Fruit fly (Drosophila melanogaster) whole organism, embryonic: ENCODE results near the gene mbt.

Source experiments
- Abd-B ChIP-seq: fragments of 200-800 bp; sonication (Bioruptor generic); optimal IDR thresholded peaks from 2 replicates; lab custom pipeline; 2018; ENCODE audit warnings: missing biosample characterization, mild to moderate bottlenecking, missing genetic modification characterization, moderate library complexity
- Bdp1 ChIP-seq: fragments of 200-800 bp; sonication (Bioruptor generic); optimal IDR thresholded peaks from 3 replicates; lab custom pipeline; 2016; ENCODE audit warnings: missing biosample characterization, missing genetic modification characterization
- CG10321 ChIP-seq: fragments of 200-800 bp; sonication (Bioruptor generic); IDR thresholded peaks from 2 replicates; pipeline ENCODE4 v1.3.6; 2022; ENCODE audit warnings: missing biosample characterization, missing genetic modification characterization
- CG10431 ChIP-seq: fragments of 200-800 bp; sonication (Bioruptor generic); optimal IDR thresholded peaks from 3 replicates; lab custom pipeline; 2018; ENCODE audit warnings: missing biosample characterization, mild to moderate bottlenecking, missing genetic modification characterization
- CG13123 ChIP-seq: fragments of 200-800 bp; sonication (Bioruptor generic); optimal IDR thresholded peaks from 2 replicates; lab custom pipeline; 2016; ENCODE audit warnings: missing biosample characterization, missing genetic modification characterization
- CG14965 ChIP-seq: fragments of 200-800 bp; sonication (Bioruptor generic); optimal IDR thresholded peaks from 2 replicates; lab custom pipeline; 2016; ENCODE audit warnings: missing biosample characterization, missing genetic modification characterization, borderline replicate concordance
- CG1647 ChIP-seq: fragments of 200-800 bp; sonication (Bioruptor generic); optimal IDR thresholded peaks from 3 replicates; lab custom pipeline; 2016; ENCODE audit warnings: missing biosample characterization, missing genetic modification characterization
- CG16863 ChIP-seq: fragments of 200-800 bp; sonication (Bioruptor generic); optimal IDR thresholded peaks from 3 replicates; lab custom pipeline; 2016; ENCODE audit warnings: missing biosample characterization, missing genetic modification characterization
- CG32532 ChIP-seq: fragments of 200-800 bp; sonication (Bioruptor generic); IDR thresholded peaks from 2 replicates; pipeline ENCODE4 v1.3.6; 2022; ENCODE audit warnings: missing biosample characterization, missing genetic modification characterization
- CG34224 ChIP-seq: fragments of 200-800 bp; sonication (Bioruptor generic); IDR thresholded peaks from 3 replicates; pipeline ENCODE4 v1.3.6; 2022; ENCODE audit warnings: missing biosample characterization, missing genetic modification characterization; ENCODE audit not compliant: partially characterized antibody
- CG3847 ChIP-seq: fragments of 200-800 bp; sonication (Bioruptor generic); IDR thresholded peaks from 2 replicates; pipeline ENCODE4 v1.3.6; 2022; ENCODE audit warnings: missing biosample characterization, missing genetic modification characterization
- CG5953 ChIP-seq: fragments of 200-800 bp; sonication (Bioruptor generic); IDR thresholded peaks from 2 replicates; pipeline ENCODE4 v1.3.6; 2022; ENCODE audit warnings: missing biosample characterization, missing genetic modification characterization
- CG7372 ChIP-seq: fragments of 200-800 bp; sonication (Bioruptor generic); IDR thresholded peaks from 2 replicates; pipeline ENCODE4 v1.3.6; 2022; ENCODE audit warnings: missing biosample characterization, missing genetic modification characterization
- CG7786 ChIP-seq: fragments of 200-800 bp; sonication (Bioruptor generic); optimal IDR thresholded peaks from 2 replicates; lab custom pipeline; 2016; ENCODE audit warnings: missing biosample characterization, missing genetic modification characterization
- CG7839 ChIP-seq: fragments of 200-800 bp; sonication (Bioruptor generic); optimal IDR thresholded peaks from 3 replicates; lab custom pipeline; 2018; ENCODE audit warnings: missing biosample characterization, mild to moderate bottlenecking, missing genetic modification characterization, moderate library complexity
- CG8765 ChIP-seq: fragments of 200-800 bp; sonication (Bioruptor generic); IDR thresholded peaks from 2 replicates; pipeline ENCODE4 v1.3.6; 2022; ENCODE audit warnings: missing biosample characterization, missing genetic modification characterization
- CG9817 ChIP-seq: fragments of 200-800 bp; sonication (Bioruptor generic); optimal IDR thresholded peaks from 2 replicates; lab custom pipeline; 2018; ENCODE audit warnings: missing biosample characterization, mild to moderate bottlenecking, missing genetic modification characterization, moderate library complexity
- D ChIP-seq, 2 experiments: fragments of 200-800 bp in 1 of 2; fragments of >200 bp in 1 of 2; sonication (Bioruptor generic) in 1 of 2; optimal IDR thresholded peaks; 2 replicates in 1 of 2; 3 replicates in 1 of 2; lab custom pipeline; 2017; ENCODE audit warnings: mild to moderate bottlenecking in 1 of 2, missing biosample characterization in 1 of 2, missing genetic modification characterization in 1 of 2, missing genetic modification reagents in 1 of 2
- Drgx ChIP-seq: fragments of 200-800 bp; sonication (Bioruptor generic); IDR thresholded peaks from 2 replicates; pipeline ENCODE4 v1.3.6; 2022; ENCODE audit warnings: missing biosample characterization, missing genetic modification characterization
- E2f1 ChIP-seq: fragments of 200-800 bp; sonication (Bioruptor generic); IDR thresholded peaks from 2 replicates; pipeline ENCODE4 v1.3.6; 2022; ENCODE audit warnings: missing biosample characterization, missing genetic modification characterization
- Myb ChIP-seq: fragments of 200-800 bp; sonication (Bioruptor generic); optimal IDR thresholded peaks from 2 replicates; lab custom pipeline; 2016; ENCODE audit warnings: missing biosample characterization, missing genetic modification characterization
- PHDP ChIP-seq: fragments of 200-800 bp; sonication (Bioruptor generic); optimal IDR thresholded peaks from 3 replicates; lab custom pipeline; 2018; ENCODE audit warnings: missing biosample characterization, mild to moderate bottlenecking, missing genetic modification characterization, moderate library complexity
- Ptx1 ChIP-seq: fragments of 200-800 bp; sonication (Bioruptor generic); IDR thresholded peaks from 2 replicates; pipeline ENCODE4 v1.3.6; 2022; ENCODE audit warnings: missing biosample characterization, missing genetic modification characterization
- Taf1 ChIP-seq: fragments of 200-800 bp; sonication (Bioruptor generic); IDR thresholded peaks from 2 replicates; pipeline ENCODE4 v1.3.6; 2022; ENCODE audit warnings: missing biosample characterization, missing genetic modification characterization
- Xrp1 ChIP-seq: fragments of 200-800 bp; sonication (Bioruptor generic); IDR thresholded peaks from 2 replicates; pipeline ENCODE4 v1.3.6; 2022; ENCODE audit warnings: missing biosample characterization, missing genetic modification characterization
- ara ChIP-seq: fragments of 200-800 bp; sonication (Bioruptor generic); IDR thresholded peaks from 2 replicates; pipeline ENCODE4 v1.3.6; 2022; ENCODE audit warnings: missing biosample characterization, missing genetic modification characterization
- bigmax ChIP-seq: fragments of 200-800 bp; sonication (Bioruptor generic); optimal IDR thresholded peaks from 2 replicates; lab custom pipeline; 2018; ENCODE audit warnings: missing biosample characterization, mild to moderate bottlenecking, missing genetic modification characterization
- chinmo ChIP-seq: fragments of 200-800 bp; sonication (Bioruptor generic); IDR thresholded peaks from 4 replicates; pipeline ENCODE4 v1.3.6; 2022; ENCODE audit warnings: missing biosample characterization, missing genetic modification characterization; ENCODE audit not compliant: partially characterized antibody
- chm ChIP-seq: fragments of 200-800 bp; sonication (Bioruptor generic); IDR thresholded peaks from 2 replicates; pipeline ENCODE4 v1.3.6; 2022; ENCODE audit warnings: missing biosample characterization, missing genetic modification characterization
- disco-r ChIP-seq: fragments of 200-800 bp; sonication (Bioruptor generic); optimal IDR thresholded peaks from 2 replicates; lab custom pipeline; 2016; ENCODE audit warnings: missing biosample characterization, missing genetic modification characterization
- dm ChIP-seq: fragments of 200-800 bp; sonication (Bioruptor generic); optimal IDR thresholded peaks from 3 replicates; lab custom pipeline; 2016; ENCODE audit warnings: missing biosample characterization, missing genetic modification characterization
- gem ChIP-seq: fragments of 200-800 bp; sonication (Bioruptor generic); optimal IDR thresholded peaks from 2 replicates; lab custom pipeline; 2019; ENCODE audit warnings: missing biosample characterization, mild to moderate bottlenecking, missing genetic modification characterization, moderate library complexity
- grau ChIP-seq: fragments of 200-800 bp; optimal IDR thresholded peaks from 3 replicates; lab custom pipeline; 2019; ENCODE audit warnings: missing biosample characterization, mild to moderate bottlenecking, missing genetic modification characterization, moderate library complexity
- gt ChIP-seq: fragments of 200-800 bp; sonication (Bioruptor generic); IDR thresholded peaks from 2 replicates; pipeline ENCODE4 v1.3.6; 2022; ENCODE audit warnings: missing biosample characterization, missing genetic modification characterization
- h ChIP-seq: fragments of >200 bp; optimal IDR thresholded peaks from 2 replicates; lab custom pipeline; 2017
- hbn ChIP-seq: fragments of 200-800 bp; sonication (Bioruptor generic); IDR thresholded peaks from 2 replicates; pipeline ENCODE4 v1.3.6; 2022; ENCODE audit warnings: missing biosample characterization, missing genetic modification characterization; ENCODE audit not compliant: partially characterized antibody
- jing ChIP-seq: fragments of 200-800 bp; sonication (Bioruptor generic); optimal IDR thresholded peaks from 2 replicates; lab custom pipeline; 2018; ENCODE audit warnings: missing biosample characterization, mild to moderate bottlenecking, missing genetic modification characterization
- maf-S ChIP-seq: fragments of 200-800 bp; sonication (Bioruptor generic); optimal IDR thresholded peaks from 2 replicates; lab custom pipeline; 2016; ENCODE audit warnings: missing biosample characterization, missing genetic modification characterization
- mld ChIP-seq: fragments of 200-800 bp; sonication (Bioruptor generic); IDR thresholded peaks from 3 replicates; pipeline ENCODE4 v1.3.6; 2022; ENCODE audit warnings: missing biosample characterization, missing genetic modification characterization; ENCODE audit not compliant: partially characterized antibody
- nerfin-2 ChIP-seq: fragments of 200-800 bp; sonication (Bioruptor generic); IDR thresholded peaks from 2 replicates; pipeline ENCODE4 v1.3.6; 2022; ENCODE audit warnings: missing biosample characterization, missing genetic modification characterization; ENCODE audit not compliant: partially characterized antibody
- odd ChIP-seq: fragments of 200-800 bp; sonication (Bioruptor generic); optimal IDR thresholded peaks from 2 replicates; lab custom pipeline; 2017; ENCODE audit warnings: missing biosample characterization, mild to moderate bottlenecking, missing genetic modification characterization
- salm ChIP-seq: fragments of 200-800 bp; sonication (Bioruptor generic); optimal IDR thresholded peaks from 2 replicates; lab custom pipeline; 2018; ENCODE audit warnings: missing biosample characterization, mild to moderate bottlenecking, missing genetic modification characterization
- sd ChIP-seq: fragments of 200-800 bp; sonication (Bioruptor generic); optimal IDR thresholded peaks from 3 replicates; lab custom pipeline; 2018; ENCODE audit warnings: missing biosample characterization, mild to moderate bottlenecking, missing genetic modification characterization, moderate library complexity
- slbo ChIP-seq: fragments of 200-800 bp; sonication (Bioruptor generic); IDR thresholded peaks from 2 replicates; pipeline ENCODE4 v1.3.6; 2022; ENCODE audit warnings: missing biosample characterization, missing genetic modification characterization
- twi ChIP-seq: fragments of 200-800 bp; optimal IDR thresholded peaks from 2 replicates; lab custom pipeline; 2019; ENCODE audit warnings: missing biosample characterization, mild to moderate bottlenecking, missing genetic modification characterization, moderate library complexity
- vfl ChIP-seq: fragments of 200-800 bp; sonication (Bioruptor generic); optimal IDR thresholded peaks from 2 replicates; lab custom pipeline; 2016; ENCODE audit warnings: missing biosample characterization, missing genetic modification characterization
- vvl ChIP-seq: fragments of 200-800 bp; sonication (Bioruptor generic); IDR thresholded peaks from 2 replicates; pipeline ENCODE4 v1.3.6; 2022; ENCODE audit warnings: missing biosample characterization, missing genetic modification characterization

mbt gene

DNA sequence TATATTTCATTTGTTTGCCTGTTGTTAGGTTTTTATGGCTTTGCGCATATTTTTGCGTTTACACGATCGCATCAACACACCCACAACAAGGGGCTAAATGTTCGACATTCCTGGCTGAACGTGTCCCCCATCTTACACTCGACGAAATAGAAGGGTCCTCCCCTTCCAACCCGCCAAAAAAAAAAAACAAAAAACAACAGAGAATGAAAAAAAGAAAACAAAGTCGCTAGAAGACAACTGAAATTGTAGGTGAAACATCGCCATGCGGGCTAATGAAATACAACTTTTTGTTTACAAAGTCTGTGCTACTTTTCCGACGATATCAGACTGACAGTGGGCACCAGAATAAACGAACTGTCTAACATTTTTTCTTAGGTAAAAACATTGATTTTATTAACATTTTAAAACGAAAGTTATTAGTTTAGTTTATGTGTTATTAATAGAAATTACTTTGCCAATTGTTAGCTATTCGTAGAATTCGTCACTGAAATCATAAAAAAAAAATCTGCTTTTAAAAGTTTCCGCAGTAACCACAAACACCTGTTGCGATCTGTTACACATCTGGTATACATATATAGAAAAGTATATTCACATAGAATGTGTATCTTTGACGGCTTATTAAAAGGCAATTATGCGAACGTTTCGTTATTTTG lies 39.8 kb upstream of the mbt start (continued):
- no peak for TF ChIP-seq CG14965 (GFP tag; lab: Kevin White, UChicago)
- no peak for TF ChIP-seq Abd-B (GFP tag; lab: Kevin White, UChicago)
- TF ChIP-seq bigmax (GFP tag; lab: Kevin White, UChicago), result no peak
- TF ChIP-seq CG7786 (GFP tag; lab: Kevin White, UChicago), result peak; percentile 3
- no peak for TF ChIP-seq CG5953 (GFP tag; lab: Robert Waterston, UW)
- TF ChIP-seq CG9817 (tag; lab: Kevin White, UChicago), result no peak
- no peak for TF ChIP-seq jing (GFP tag; lab: Kevin White, UChicago)
- TF ChIP-seq Taf1 (GFP tag; lab: Robert Waterston, UW), result no peak
- TF ChIP-seq salm (tag; lab: Kevin White, UChicago), result no peak
- peak; percentile 80 for TF ChIP-seq sd (tag; lab: Kevin White, UChicago)
- TF ChIP-seq dm (GFP tag; lab: Kevin White, UChicago), result no peak
- no peak for TF ChIP-seq CG1647
- TF ChIP-seq disco-r, result peak; percentile 18
- TF ChIP-seq CG10321 (GFP tag; lab: Robert Waterston, UW), result no peak
- TF ChIP-seq Xrp1 (GFP tag; lab: Robert Waterston, UW), result no peak
- TF ChIP-seq mld (GFP tag; lab: Robert Waterston, UW), result no peak
- TF ChIP-seq CG7372 (GFP tag; lab: Robert Waterston, UW), result no peak
- no peak for TF ChIP-seq odd (GFP tag; lab: Kevin White, UChicago)
- TF ChIP-seq hbn (GFP tag; lab: Robert Waterston, UW), result no peak
- TF ChIP-seq Drgx (GFP tag; lab: Robert Waterston, UW), result 0 out of 2 replicates have a peak, but pooled peaks have one; percentile 25
- TF ChIP-seq h (lab: Kevin White, UChicago), result no peak
- TF ChIP-seq maf-S (GFP tag; lab: Kevin White, UChicago), result no peak
- TF ChIP-seq CG32532 (GFP tag; lab: Robert Waterston, UW), result peak; percentile 46
- peak; percentile 83 for TF ChIP-seq grau
- TF ChIP-seq CG13123 (GFP tag; lab: Kevin White, UChicago), result no peak
- TF ChIP-seq CG7839 (tag; lab: Kevin White, UChicago), result peak; percentile 25
- TF ChIP-seq Ptx1 (GFP tag; lab: Robert Waterston, UW), result peak; percentile 11; the same call in 1 of the 2 replicates
- peak; percentile 24; the same call in 1 of the 2 replicates for TF ChIP-seq CG3847 (GFP tag; lab: Robert Waterston, UW)
- TF ChIP-seq Myb (GFP tag; lab: Kevin White, UChicago), result no peak
- TF ChIP-seq CG8765 (GFP tag; lab: Robert Waterston, UW), result no peak
- no peak for TF ChIP-seq Bdp1 (GFP tag; lab: Kevin White, UChicago)
- no peak for TF ChIP-seq gt (GFP tag; lab: Robert Waterston, UW)
- peak; percentile 19; the same call in 1 of the 2 replicates for TF ChIP-seq slbo (GFP tag; lab: Robert Waterston, UW)
- peak; percentile 44 for TF ChIP-seq gem (tag; lab: Kevin White, UChicago)
- no peak for TF ChIP-seq ara (GFP tag; lab: Robert Waterston, UW)
- TF ChIP-seq CG34224 (GFP tag; lab: Robert Waterston, UW), result no peak
- no peak for TF ChIP-seq D (optimal IDR thresholded peaks at IDR 0.05; lab: Kevin White, UChicago)
- TF ChIP-seq D (GFP tag; optimal IDR thresholded peaks at IDR 0.05; lab: Kevin White, UChicago), result no peak
- peak; percentile 34 for TF ChIP-seq twi (tag; lab: Kevin White, UChicago)
- no peak for TF ChIP-seq nerfin-2 (GFP tag; lab: Robert Waterston, UW)
- no peak for TF ChIP-seq CG16863 (GFP tag; lab: Kevin White, UChicago)
- no peak for TF ChIP-seq vvl (GFP tag; lab: Robert Waterston, UW)
- peak; percentile 7 for TF ChIP-seq PHDP (tag; lab: Kevin White, UChicago)
- TF ChIP-seq E2f1, result no peak
- TF ChIP-seq vfl (GFP tag; lab: Kevin White, UChicago), result no peak
- no peak for TF ChIP-seq CG10431 (GFP tag; lab: Kevin White, UChicago)
- TF ChIP-seq chm, result no peak
- TF ChIP-seq chinmo (GFP tag; lab: Robert Waterston, UW), result no peak
